Worm (Caenorhabditis elegans) whole organism, L1 larva: ENCODE results near the gene drd-5.

Experiments
- aly-2 ChIP-seq: fragments of 150-350 bp; optimal IDR thresholded peaks from 2 replicates; lab custom pipeline; 2014; ENCODE audit warnings: missing biosample characterization, missing genetic modification characterization
- ama-1 ChIP-seq: fragments of 150-350 bp; optimal IDR thresholded peaks from 2 replicates; lab custom pipeline; 2014
- ets-5 ChIP-seq: fragments of 200-800 bp; sonication (Bioruptor generic); IDR thresholded peaks from 2 replicates; pipeline ENCODE4 v1.3.6; 2022; ENCODE audit warnings: missing genetic modification characterization, missing compliant biosample characterization
- lsy-2 ChIP-seq, 2 experiments: fragments of 150-350 bp; optimal IDR thresholded peaks; 2 replicates each; lab custom pipeline; 2014; ENCODE audit warnings: missing biosample characterization in 2 of 2, missing genetic modification characterization in 2 of 2
- nhr-77 ChIP-seq: fragments of 150-350 bp; optimal IDR thresholded peaks from 2 replicates; lab custom pipeline; 2014; ENCODE audit warnings: missing biosample characterization, missing genetic modification characterization
- pqm-1 ChIP-seq: sonication (generic microtip); optimal IDR thresholded peaks from 3 replicates; lab custom pipeline; 2017; ENCODE audit warnings: missing biosample characterization, missing genetic modification characterization
- snpc-4 ChIP-seq: fragments of 150-350 bp; optimal IDR thresholded peaks from 2 replicates; lab custom pipeline; 2014; ENCODE audit warnings: missing biosample characterization, missing genetic modification characterization
- unc-86 ChIP-seq: sonication (generic microtip); optimal IDR thresholded peaks from 2 replicates; lab custom pipeline; 2016; ENCODE audit warnings: missing genetic modification characterization, missing compliant biosample characterization

DNA sequence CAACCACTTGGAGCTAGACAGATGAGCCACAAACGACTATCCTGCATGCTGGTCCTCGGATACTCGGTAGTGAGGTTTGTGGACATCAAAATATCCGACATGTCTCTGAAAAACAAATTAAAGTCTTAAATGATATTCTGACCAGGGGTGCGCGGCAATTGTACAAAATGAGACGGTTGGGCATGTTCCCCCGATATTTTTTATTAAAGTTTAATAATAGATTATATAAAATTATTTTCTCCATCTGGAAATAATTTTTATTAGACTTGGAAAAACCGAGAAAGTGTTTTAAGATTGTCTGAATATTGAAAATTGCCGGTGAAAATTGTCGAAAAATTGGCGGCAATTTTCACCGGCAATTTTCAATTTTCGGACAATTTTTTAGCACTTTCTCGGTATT, 18.3 kb downstream of the drd-5 start, which contains the start of gene F55E10.4:
- no peak for TF ChIP-seq ets-5 (GFP tag; lab: Robert Waterston, UW)
- TF ChIP-seq snpc-4 (tag; lab: Kevin White, UChicago): no peak
- TF ChIP-seq nhr-77 (tag; lab: Kevin White, UChicago): no peak
- no peak for TF ChIP-seq ama-1 (lab: Kevin White, UChicago)
- no peak for TF ChIP-seq aly-2 (tag; lab: Kevin White, UChicago)
- no peak for TF ChIP-seq unc-86 (tag; lab: Kevin White, UChicago)
- TF ChIP-seq lsy-2 (tag; optimal IDR thresholded peaks at IDR 0.05; lab: Kevin White, UChicago): no peak
- TF ChIP-seq pqm-1: no peak
